Fruit fly (Drosophila melanogaster) whole organism, prepupa: ENCODE measurements around the gene CG5455.

Experiments
- Blimp-1 ChIP-seq: fragments of 200-800 bp; sonication (Bioruptor generic); optimal IDR thresholded peaks from 3 replicates; lab custom pipeline; 2017; ENCODE audit warnings: missing biosample characterization, missing genetic modification characterization, mild to moderate bottlenecking, moderate library complexity, missing genetic modification reagents
- CG10631 ChIP-seq: fragments of 200-800 bp; sonication (Bioruptor generic); optimal IDR thresholded peaks from 2 replicates; lab custom pipeline; 2016; ENCODE audit warnings: missing biosample characterization, missing genetic modification characterization
- CG10669 ChIP-seq: fragments of 200-800 bp; sonication (Bioruptor generic); optimal IDR thresholded peaks from 3 replicates; lab custom pipeline; 2018; ENCODE audit warnings: missing biosample characterization, mild to moderate bottlenecking, missing genetic modification characterization, moderate library complexity
- CG11294 ChIP-seq: fragments of 200-800 bp; sonication (Bioruptor generic); IDR thresholded peaks from 2 replicates; pipeline ENCODE4 v1.3.6; 2022; ENCODE audit warnings: missing biosample characterization, missing genetic modification characterization
- CG11762 ChIP-seq: fragments of 200-800 bp; sonication (Bioruptor generic); optimal IDR thresholded peaks from 3 replicates; lab custom pipeline; 2016; ENCODE audit warnings: missing biosample characterization, missing genetic modification characterization; ENCODE audit not compliant: insufficient read depth
- CG11902 ChIP-seq: fragments of 200-800 bp; sonication (Bioruptor generic); optimal IDR thresholded peaks from 3 replicates; lab custom pipeline; 2016; ENCODE audit warnings: missing biosample characterization, missing genetic modification characterization
- CG15336 ChIP-seq: fragments of 200-800 bp; sonication (Bioruptor generic); IDR thresholded peaks from 2 replicates; pipeline ENCODE4 v1.3.6; 2022; ENCODE audit warnings: missing biosample characterization, missing genetic modification characterization
- CG1621 ChIP-seq: fragments of 200-800 bp; sonication (Bioruptor generic); optimal IDR thresholded peaks from 3 replicates; lab custom pipeline; 2018; ENCODE audit warnings: missing biosample characterization, mild to moderate bottlenecking, missing genetic modification characterization
- CG16779 ChIP-seq: fragments of 200-800 bp; sonication (Bioruptor generic); optimal IDR thresholded peaks from 3 replicates; lab custom pipeline; 2017; ENCODE audit warnings: missing biosample characterization, mild to moderate bottlenecking, missing genetic modification characterization
- CG3032 ChIP-seq: fragments of 200-800 bp; optimal IDR thresholded peaks from 2 replicates; lab custom pipeline; 2019; ENCODE audit warnings: missing biosample characterization, mild to moderate bottlenecking, missing genetic modification characterization, moderate library complexity
- CG31627 ChIP-seq: fragments of 200-800 bp; sonication (Bioruptor generic); optimal IDR thresholded peaks from 3 replicates; lab custom pipeline; 2016; ENCODE audit warnings: missing biosample characterization, missing genetic modification characterization
- CG34406 ChIP-seq: fragments of 200-800 bp; sonication (Bioruptor generic); optimal IDR thresholded peaks from 3 replicates; lab custom pipeline; 2016; ENCODE audit warnings: missing biosample characterization, missing genetic modification characterization
- CG3919 ChIP-seq: fragments of 200-800 bp; sonication (Bioruptor generic); optimal IDR thresholded peaks from 3 replicates; lab custom pipeline; 2016; ENCODE audit warnings: missing biosample characterization, missing genetic modification characterization
- CG4318 ChIP-seq: fragments of 200-800 bp; sonication (Bioruptor generic); optimal IDR thresholded peaks from 3 replicates; lab custom pipeline; 2017; ENCODE audit warnings: missing biosample characterization, mild to moderate bottlenecking, missing genetic modification characterization
- CG6163 ChIP-seq: fragments of 200-800 bp; sonication (Bioruptor generic); IDR thresholded peaks from 3 replicates; pipeline ENCODE4 v1.3.6; 2022; ENCODE audit warnings: missing biosample characterization, missing genetic modification characterization
- CG6792 ChIP-seq: fragments of 200-800 bp; sonication (Bioruptor generic); optimal IDR thresholded peaks from 3 replicates; lab custom pipeline; 2016; ENCODE audit warnings: missing biosample characterization, missing genetic modification characterization
- CG6808 ChIP-seq: fragments of 200-800 bp; sonication (Bioruptor generic); optimal IDR thresholded peaks from 3 replicates; lab custom pipeline; 2017; ENCODE audit warnings: missing biosample characterization, missing genetic modification characterization, mild to moderate bottlenecking, moderate library complexity, missing genetic modification reagents
- CG6854 ChIP-seq: fragments of 200-800 bp; sonication (Bioruptor generic); optimal IDR thresholded peaks from 2 replicates; lab custom pipeline; 2017; ENCODE audit warnings: missing biosample characterization, mild to moderate bottlenecking, missing genetic modification characterization
- CG7368 ChIP-seq: fragments of 200-800 bp; sonication (Bioruptor generic); optimal IDR thresholded peaks from 3 replicates; lab custom pipeline; 2016; ENCODE audit warnings: missing biosample characterization, missing genetic modification characterization
- CG8119 ChIP-seq: fragments of 200-800 bp; sonication (Bioruptor generic); IDR thresholded peaks from 3 replicates; pipeline ENCODE4 v1.3.6; 2022; ENCODE audit warnings: missing biosample characterization, missing genetic modification characterization
- CG8319 ChIP-seq: fragments of 200-800 bp; sonication (Bioruptor generic); optimal IDR thresholded peaks from 3 replicates; lab custom pipeline; 2016; ENCODE audit warnings: missing biosample characterization, missing genetic modification characterization
- CG8632 ChIP-seq: fragments of 200-800 bp; sonication (Bioruptor generic); optimal IDR thresholded peaks from 3 replicates; lab custom pipeline; 2016; ENCODE audit warnings: missing biosample characterization, missing genetic modification characterization
- CG9139 ChIP-seq: fragments of 200-800 bp; sonication (Bioruptor generic); optimal IDR thresholded peaks from 3 replicates; lab custom pipeline; 2017; ENCODE audit warnings: missing biosample characterization, mild to moderate bottlenecking, missing genetic modification characterization
- Eip75B ChIP-seq: fragments of 200-800 bp; sonication (Bioruptor generic); optimal IDR thresholded peaks from 3 replicates; lab custom pipeline; 2016; ENCODE audit warnings: missing biosample characterization, missing genetic modification characterization
- Eip78C ChIP-seq: fragments of 200-800 bp; sonication (Bioruptor generic); peaks from one replicate; lab custom pipeline; 2016; ENCODE audit warnings: missing biosample characterization, missing genetic modification characterization
- Eip93F ChIP-seq: fragments of 200-800 bp; sonication (Bioruptor generic); optimal IDR thresholded peaks from 2 replicates; lab custom pipeline; 2016; ENCODE audit warnings: missing biosample characterization, mild to moderate bottlenecking, missing genetic modification characterization
- Ets21C ChIP-seq: fragments of 200-800 bp; sonication (Bioruptor generic); optimal IDR thresholded peaks from 3 replicates; lab custom pipeline; 2016; ENCODE audit warnings: missing biosample characterization, missing genetic modification characterization
- Ets96B ChIP-seq: fragments of 200-800 bp; optimal IDR thresholded peaks from 2 replicates; lab custom pipeline; 2019; ENCODE audit warnings: missing biosample characterization, mild to moderate bottlenecking, missing genetic modification characterization, moderate library complexity
- Gug ChIP-seq: fragments of 200-800 bp; sonication (Bioruptor generic); IDR thresholded peaks from 2 replicates; pipeline ENCODE4 v1.3.6; 2022; ENCODE audit warnings: missing biosample characterization, missing genetic modification characterization
- Hr38 ChIP-seq: sonication (Bioruptor generic); optimal IDR thresholded peaks from 2 replicates; lab custom pipeline; 2016; ENCODE audit warnings: missing biosample characterization, missing genetic modification characterization
- Hr39 ChIP-seq: fragments of 200-800 bp; sonication (Bioruptor generic); optimal IDR thresholded peaks from 2 replicates; lab custom pipeline; 2016; ENCODE audit warnings: missing biosample characterization, missing genetic modification characterization
- Hr4 ChIP-seq: fragments of 200-800 bp; sonication (Bioruptor generic); optimal IDR thresholded peaks from 3 replicates; lab custom pipeline; 2016; ENCODE audit warnings: missing biosample characterization, missing genetic modification characterization
- OdsH ChIP-seq: fragments of 200-800 bp; sonication (Bioruptor generic); optimal IDR thresholded peaks from 3 replicates; lab custom pipeline; 2016; ENCODE audit warnings: missing biosample characterization, missing genetic modification characterization
- Smox ChIP-seq: fragments of 200-800 bp; sonication (Bioruptor generic); optimal IDR thresholded peaks from 3 replicates; lab custom pipeline; 2016; ENCODE audit warnings: missing biosample characterization, missing genetic modification characterization
- Sox14 ChIP-seq: fragments of 200-800 bp; sonication (Bioruptor generic); optimal IDR thresholded peaks from 3 replicates; lab custom pipeline; 2016; ENCODE audit warnings: missing biosample characterization, missing genetic modification characterization
- Sox15 ChIP-seq: fragments of 200-800 bp; sonication (Bioruptor generic); optimal IDR thresholded peaks from 3 replicates; lab custom pipeline; 2016; ENCODE audit warnings: missing biosample characterization, missing genetic modification characterization
- achi ChIP-seq: fragments of 200-800 bp; sonication (Bioruptor generic); optimal IDR thresholded peaks from 3 replicates; lab custom pipeline; 2016; ENCODE audit warnings: missing biosample characterization, missing genetic modification characterization
- cyc ChIP-seq: fragments of 200-800 bp; sonication (Bioruptor generic); optimal IDR thresholded peaks from 3 replicates; lab custom pipeline; 2016; ENCODE audit warnings: missing biosample characterization, missing genetic modification characterization
- dac ChIP-seq: fragments of 200-800 bp; sonication (Bioruptor generic); optimal IDR thresholded peaks from 2 replicates; lab custom pipeline; 2017; ENCODE audit warnings: missing biosample characterization, mild to moderate bottlenecking, missing genetic modification characterization
- dsx ChIP-seq: fragments of 200-800 bp; optimal IDR thresholded peaks from 3 replicates; lab custom pipeline; 2019; ENCODE audit warnings: missing biosample characterization, mild to moderate bottlenecking, missing genetic modification characterization, moderate library complexity; ENCODE audit not compliant: poor library complexity, severe bottlenecking
- eg ChIP-seq: fragments of 200-800 bp; sonication (Bioruptor generic); IDR thresholded peaks from 3 replicates; pipeline ENCODE4 v1.3.6; 2022; ENCODE audit warnings: missing biosample characterization, missing genetic modification characterization
- fd59A ChIP-seq: fragments of 200-800 bp; sonication (Bioruptor generic); optimal IDR thresholded peaks from 2 replicates; lab custom pipeline; 2017; ENCODE audit warnings: missing biosample characterization, mild to moderate bottlenecking, missing genetic modification characterization, missing genetic modification reagents
- fd85E ChIP-seq: fragments of 200-800 bp; sonication (Bioruptor generic); optimal IDR thresholded peaks from 3 replicates; lab custom pipeline; 2016; ENCODE audit warnings: missing biosample characterization, missing genetic modification characterization
- fkh ChIP-seq: fragments of 200-800 bp; sonication (Bioruptor generic); optimal IDR thresholded peaks from 3 replicates; lab custom pipeline; 2017; ENCODE audit warnings: missing biosample characterization, mild to moderate bottlenecking, missing genetic modification characterization, moderate library complexity
- net ChIP-seq: fragments of 200-800 bp; sonication (Bioruptor generic); optimal IDR thresholded peaks from 3 replicates; lab custom pipeline; 2016; ENCODE audit warnings: missing biosample characterization, missing genetic modification characterization
- salr ChIP-seq, 2 experiments: fragments of 200-800 bp; sonication (Bioruptor generic); optimal IDR thresholded peaks; 3 replicates each; lab custom pipeline; 2016 to 2018; ENCODE audit warnings: missing biosample characterization in 2 of 2, missing genetic modification characterization in 2 of 2, mild to moderate bottlenecking in 1 of 2
- spab ChIP-seq: fragments of 200-800 bp; sonication (Bioruptor generic); optimal IDR thresholded peaks from 2 replicates; lab custom pipeline; 2017; ENCODE audit warnings: missing biosample characterization, mild to moderate bottlenecking, missing genetic modification characterization, missing genetic modification reagents
- ss ChIP-seq, 2 experiments: fragments of 200-800 bp; sonication (Bioruptor generic); optimal IDR thresholded peaks; 2 replicates in 1 of 2; 3 replicates in 1 of 2; lab custom pipeline; 2017 to 2018; ENCODE audit warnings: mild to moderate bottlenecking in 2 of 2, missing biosample characterization in 2 of 2, missing genetic modification characterization in 2 of 2, moderate library complexity in 1 of 2
- svp ChIP-seq: fragments of 200-800 bp; sonication (Bioruptor generic); peaks from one replicate; lab custom pipeline; 2016; ENCODE audit warnings: missing biosample characterization, missing genetic modification characterization
- topi ChIP-seq: fragments of 200-800 bp; sonication (Bioruptor generic); optimal IDR thresholded peaks from 3 replicates; lab custom pipeline; 2016; ENCODE audit warnings: missing biosample characterization, missing genetic modification characterization
- vri ChIP-seq: fragments of 200-800 bp; sonication (Bioruptor generic); optimal IDR thresholded peaks from 3 replicates; lab custom pipeline; 2016; ENCODE audit warnings: missing biosample characterization, mild to moderate bottlenecking, missing genetic modification characterization

The CG5455 gene

dm6 chr3R:26461226-26461805 is at the start of gene CG5455:
Gene CG5455, plus strand, starts transcription at chr3R:26461527.
- peak; percentile 4 to 69 for TF ChIP-seq ss (GFP tag; optimal IDR thresholded peaks at IDR 0.05; lab: Kevin White, UChicago)
- TF ChIP-seq CG9139 (GFP tag; lab: Kevin White, UChicago), result peak; percentile 76
- peak; percentile 66 for TF ChIP-seq Sox14
- TF ChIP-seq CG11902, result no peak
- no peak for TF ChIP-seq CG6792 (GFP tag; lab: Kevin White, UChicago)
- TF ChIP-seq Eip78C, result peak; percentile 30
- no peak for TF ChIP-seq CG11762 (GFP tag; lab: Kevin White, UChicago)
- TF ChIP-seq fkh (GFP tag; lab: Kevin White, UChicago), result peak; percentile 98
- peak; percentile 65 for TF ChIP-seq svp (GFP tag; lab: Kevin White, UChicago)
- TF ChIP-seq OdsH (GFP tag; lab: Kevin White, UChicago), result no peak
- TF ChIP-seq CG10669 (GFP tag; lab: Kevin White, UChicago), result peak; percentile 27
- TF ChIP-seq CG15336 (GFP tag; lab: Robert Waterston, UW), result peak; percentile 56; the same call in 1 of the 2 replicates
- no peak for TF ChIP-seq Sox15 (GFP tag; lab: Kevin White, UChicago)
- TF ChIP-seq spab, result no peak
- no peak for TF ChIP-seq Hr4 (GFP tag; lab: Kevin White, UChicago)
- peak; percentile 71 for TF ChIP-seq CG16779 (tag; lab: Kevin White, UChicago)
- no peak for TF ChIP-seq Smox
- peak in 1 of 2 experiments; percentile 2 for TF ChIP-seq salr (GFP tag; optimal IDR thresholded peaks at IDR 0.05; lab: Kevin White, UChicago)
- peak; percentile 75 for TF ChIP-seq CG6163
- no peak for TF ChIP-seq achi (GFP tag; lab: Kevin White, UChicago)
- peak; percentile 88 for TF ChIP-seq eg (GFP tag; lab: Robert Waterston, UW)
- peak; percentile 28 for TF ChIP-seq Ets96B (tag; lab: Kevin White, UChicago)
- TF ChIP-seq Eip75B (GFP tag; lab: Kevin White, UChicago), result peak; percentile 23
- TF ChIP-seq CG8119, result peak; percentile 72; the same call in 2 of the 3 replicates
- peak; percentile 61 for TF ChIP-seq CG3919
- peak; percentile 19 for TF ChIP-seq dac (GFP tag; lab: Kevin White, UChicago)
- TF ChIP-seq Blimp-1 (GFP tag; lab: Kevin White, UChicago), result peak; percentile 16
- TF ChIP-seq CG6808 (GFP tag; lab: Kevin White, UChicago), result peak; percentile 23
- peak; percentile 95 for TF ChIP-seq CG6854 (GFP tag; lab: Kevin White, UChicago)
- TF ChIP-seq CG11294, result peak; percentile 40; the same call in 1 of the 2 replicates
- TF ChIP-seq Hr39 (GFP tag; lab: Kevin White, UChicago), result no peak
- peak; percentile 47 for TF ChIP-seq CG1621
- TF ChIP-seq CG8319 (GFP tag; lab: Kevin White, UChicago), result no peak
- TF ChIP-seq CG31627, result no peak
- TF ChIP-seq vri (GFP tag; lab: Kevin White, UChicago), result peak; percentile 74
- TF ChIP-seq CG10631 (GFP tag; lab: Kevin White, UChicago), result peak; percentile 10
- TF ChIP-seq CG34406, result peak; percentile 5
- peak; percentile 72 for TF ChIP-seq dsx (GFP tag; lab: Kevin White, UChicago)
- peak; percentile 24; the same call in 1 of the 2 replicates for TF ChIP-seq Gug (GFP tag; lab: Robert Waterston, UW)
- no peak for TF ChIP-seq Eip93F (GFP tag; lab: Kevin White, UChicago)
- TF ChIP-seq net, result peak; percentile 77
- no peak for TF ChIP-seq Ets21C (GFP tag; lab: Kevin White, UChicago)
- TF ChIP-seq Hr38 (GFP tag; lab: Kevin White, UChicago), result no peak
- TF ChIP-seq CG4318 (GFP tag; lab: Kevin White, UChicago), result no peak
- TF ChIP-seq fd59A (GFP tag; lab: Kevin White, UChicago), result no peak
- TF ChIP-seq CG3032 (tag; lab: Kevin White, UChicago), result no peak
- TF ChIP-seq CG7368 (GFP tag; lab: Kevin White, UChicago), result peak; percentile 33
- peak; percentile 48 for TF ChIP-seq fd85E (GFP tag; lab: Kevin White, UChicago)
- no peak for TF ChIP-seq cyc (GFP tag; lab: Kevin White, UChicago)
- TF ChIP-seq CG8632 (GFP tag; lab: Kevin White, UChicago), result no peak
- no peak for TF ChIP-seq topi (GFP tag; lab: Kevin White, UChicago)
